Worm (Caenorhabditis elegans) whole organism, L1 larva: ENCODE data around the gene T01H10.11.
A peak's percentile ranks its signal among the peaks of the same experiment; 100 is the strongest.

Experiments
- C04F5.9 ChIP-seq: sonication (generic microtip); optimal IDR thresholded peaks from 2 replicates; lab custom pipeline; 2016; ENCODE audit warnings: missing genetic modification characterization, missing compliant biosample characterization
- C16A3.4 ChIP-seq: fragments of 150-350 bp; optimal IDR thresholded peaks from 2 replicates; lab custom pipeline; 2014; ENCODE audit warnings: missing biosample characterization, missing genetic modification characterization
- F16B12.6 ChIP-seq: fragments of 150-350 bp; optimal IDR thresholded peaks from 2 replicates; lab custom pipeline; 2014; ENCODE audit warnings: missing biosample characterization, missing genetic modification characterization
- aha-1 ChIP-seq: fragments of 150-350 bp; optimal IDR thresholded peaks from 2 replicates; lab custom pipeline; 2014; ENCODE audit warnings: missing biosample characterization, missing genetic modification characterization
- alr-1 ChIP-seq: fragments of 200-800 bp; sonication (Bioruptor generic); optimal IDR thresholded peaks from 2 replicates; lab custom pipeline; 2018; ENCODE audit warnings: borderline replicate concordance, mild to moderate bottlenecking, missing genetic modification characterization, missing compliant biosample characterization
- aly-2 ChIP-seq: fragments of 150-350 bp; optimal IDR thresholded peaks from 2 replicates; lab custom pipeline; 2014; ENCODE audit warnings: missing biosample characterization, missing genetic modification characterization
- blmp-1 ChIP-seq: fragments of 150-350 bp; optimal IDR thresholded peaks from 2 replicates; lab custom pipeline; 2014; ENCODE audit warnings: missing biosample characterization, missing genetic modification characterization
- ceh-8 ChIP-seq: fragments of 200-800 bp; sonication (Bioruptor generic); optimal IDR thresholded peaks from 2 replicates; lab custom pipeline; 2018; ENCODE audit warnings: mild to moderate bottlenecking, missing genetic modification characterization, moderate library complexity, missing compliant biosample characterization
- ceh-88 ChIP-seq: fragments of 200-800 bp; sonication (Bioruptor generic); IDR thresholded peaks from 2 replicates; pipeline ENCODE4 v1.3.6; 2022; ENCODE audit warnings: missing genetic modification characterization, missing compliant biosample characterization
- ces-1 ChIP-seq: fragments of 150-350 bp; optimal IDR thresholded peaks from 2 replicates; lab custom pipeline; 2014; ENCODE audit warnings: missing biosample characterization, missing genetic modification reagents, missing genetic modification characterization
- dpl-1 ChIP-seq, 3 experiments: fragments of 150-350 bp in 2 of 3; sonication (generic microtip) in 1 of 3; optimal IDR thresholded peaks; 2 replicates each; lab custom pipeline; 2014 to 2017; ENCODE audit warnings: missing biosample characterization in 3 of 3, missing genetic modification characterization in 3 of 3, missing genetic modification reagents in 3 of 3
- egl-13 ChIP-seq: sonication (generic microtip); optimal IDR thresholded peaks from 2 replicates; lab custom pipeline; 2016; ENCODE audit warnings: missing genotype, missing genetic modification reagents, missing genetic modification characterization, missing compliant biosample characterization
- egl-27 ChIP-seq, 2 experiments: fragments of 150-350 bp in 1 of 2; sonication (generic microtip); optimal IDR thresholded peaks; 3 replicates each; lab custom pipeline; 2017 to 2018; ENCODE audit warnings: missing biosample characterization in 2 of 2, missing genetic modification characterization in 2 of 2, missing genetic modification reagents in 2 of 2
- elt-2 ChIP-seq: sonication (generic microtip); optimal IDR thresholded peaks from 2 replicates; lab custom pipeline; 2016; ENCODE audit warnings: missing genetic modification characterization, mild to moderate bottlenecking, inconsistent platforms, missing compliant biosample characterization, missing genetic modification reagents
- elt-3 ChIP-seq, 6 experiments: fragments of 150-350 bp in 1 of 6; sonication (generic microtip); optimal IDR thresholded peaks; 2 replicates each; lab custom pipeline; 2017 to 2018; ENCODE audit warnings: missing biosample characterization in 6 of 6, missing genetic modification characterization in 6 of 6, inconsistent platforms in 1 of 6
- fkh-10 ChIP-seq: sonication (generic microtip); optimal IDR thresholded peaks from 2 replicates; lab custom pipeline; 2017; ENCODE audit warnings: missing biosample characterization, missing genetic modification reagents, missing genetic modification characterization
- fos-1 ChIP-seq: fragments of 150-350 bp; optimal IDR thresholded peaks from 2 replicates; lab custom pipeline; 2014; ENCODE audit warnings: missing biosample characterization, missing genetic modification characterization
- grh-1 ChIP-seq: fragments of 200-800 bp; sonication (Bioruptor generic); IDR thresholded peaks from 2 replicates; pipeline ENCODE4 v1.3.6; 2022; ENCODE audit warnings: missing genetic modification reagents, missing genetic modification characterization, missing compliant biosample characterization
- hlh-4 ChIP-seq: sonication (generic microtip); optimal IDR thresholded peaks from 2 replicates; lab custom pipeline; 2016; ENCODE audit warnings: mild to moderate bottlenecking, missing genetic modification characterization, missing compliant biosample characterization
- hpl-2 ChIP-seq: fragments of 150-350 bp; optimal IDR thresholded peaks from 2 replicates; lab custom pipeline; 2014; ENCODE audit warnings: missing biosample characterization, missing genetic modification reagents, missing genetic modification characterization
- isw-1 ChIP-seq: fragments of 200-800 bp; sonication (Bioruptor generic); IDR thresholded peaks from 2 replicates; pipeline ENCODE4 v1.3.6; 2022; ENCODE audit warnings: missing genetic modification characterization, missing compliant biosample characterization
- lin-14 ChIP-seq: fragments of 200-800 bp; sonication (Bioruptor generic); optimal IDR thresholded peaks from 2 replicates; lab custom pipeline; 2018; ENCODE audit warnings: mild to moderate bottlenecking, missing genetic modification characterization, moderate library complexity, missing compliant biosample characterization
- lin-15B ChIP-seq: fragments of 150-350 bp; sonication (generic microtip); optimal IDR thresholded peaks from 3 replicates; lab custom pipeline; 2014; ENCODE audit warnings: missing biosample characterization, missing genetic modification characterization
- lin-35 ChIP-seq, 2 experiments: fragments of 150-350 bp; optimal IDR thresholded peaks; 2 replicates each; lab custom pipeline; 2014; ENCODE audit warnings: missing biosample characterization in 2 of 2, missing genetic modification characterization in 2 of 2, missing genetic modification reagents in 2 of 2
- lin-39 ChIP-seq: fragments of 150-350 bp; optimal IDR thresholded peaks from 2 replicates; lab custom pipeline; 2014; ENCODE audit warnings: missing biosample characterization, missing genetic modification reagents, missing genetic modification characterization
- lir-3 ChIP-seq: sonication (generic microtip); optimal IDR thresholded peaks from 2 replicates; lab custom pipeline; 2016; ENCODE audit warnings: mild to moderate bottlenecking, missing genetic modification characterization, moderate library complexity, missing compliant biosample characterization; ENCODE audit not compliant: poor library complexity
- mep-1 ChIP-seq: fragments of 150-350 bp; optimal IDR thresholded peaks from 2 replicates; lab custom pipeline; 2014; ENCODE audit warnings: missing biosample characterization, missing genetic modification characterization
- nhr-11 ChIP-seq: fragments of 150-350 bp; optimal IDR thresholded peaks from 2 replicates; lab custom pipeline; 2014; ENCODE audit warnings: missing biosample characterization, missing genetic modification characterization
- nhr-12 ChIP-seq: sonication (generic microtip); optimal IDR thresholded peaks from 2 replicates; lab custom pipeline; 2017; ENCODE audit warnings: missing biosample characterization, missing genetic modification characterization
- nhr-19 ChIP-seq: fragments of 200-800 bp; sonication (Bioruptor generic); conservative IDR thresholded peaks from 2 replicates; pipeline ENCODE4 v1.3.6; 2022; ENCODE audit warnings: missing genetic modification characterization, missing compliant biosample characterization
- nhr-237 ChIP-seq: fragments of 150-350 bp; optimal IDR thresholded peaks from 2 replicates; lab custom pipeline; 2014; ENCODE audit warnings: missing biosample characterization, missing genetic modification characterization
- nhr-28 ChIP-seq: fragments of 150-350 bp; optimal IDR thresholded peaks from 2 replicates; lab custom pipeline; 2014; ENCODE audit warnings: missing biosample characterization, missing genetic modification characterization
- nhr-47 ChIP-seq: sonication (generic microtip); optimal IDR thresholded peaks from 2 replicates; lab custom pipeline; 2016; ENCODE audit warnings: mild to moderate bottlenecking, missing genetic modification characterization, moderate library complexity, missing compliant biosample characterization
- nhr-71 ChIP-seq: sonication (generic microtip); optimal IDR thresholded peaks from 2 replicates; lab custom pipeline; 2016; ENCODE audit warnings: mild to moderate bottlenecking, missing genetic modification characterization, moderate library complexity, missing compliant biosample characterization
- nhr-77 ChIP-seq: fragments of 150-350 bp; optimal IDR thresholded peaks from 2 replicates; lab custom pipeline; 2014; ENCODE audit warnings: missing biosample characterization, missing genetic modification characterization
- nhr-84 ChIP-seq: sonication (generic microtip); optimal IDR thresholded peaks from 2 replicates; lab custom pipeline; 2017; ENCODE audit warnings: missing biosample characterization, missing genetic modification characterization
- nhr-85 ChIP-seq: sonication (generic microtip); peaks from one replicate; lab custom pipeline; 2016; ENCODE audit warnings: missing genetic modification characterization, inconsistent platforms, missing compliant biosample characterization
- pag-3 ChIP-seq: sonication (generic microtip); optimal IDR thresholded peaks from 2 replicates; lab custom pipeline; 2017; ENCODE audit warnings: missing genetic modification characterization, mild to moderate bottlenecking, missing compliant biosample characterization, antibody characterized with exemption, borderline replicate concordance; ENCODE audit not compliant: insufficient read depth
- pax-3 ChIP-seq: fragments of 200-800 bp; sonication (Bioruptor generic); optimal IDR thresholded peaks from 2 replicates; lab custom pipeline; 2018; ENCODE audit warnings: mild to moderate bottlenecking, missing genetic modification characterization, moderate library complexity, missing compliant biosample characterization
- rnt-1 ChIP-seq: sonication (generic microtip); optimal IDR thresholded peaks from 2 replicates; lab custom pipeline; 2016; ENCODE audit warnings: mild to moderate bottlenecking, missing genetic modification characterization, moderate library complexity, missing compliant biosample characterization
- snpc-4 ChIP-seq: fragments of 150-350 bp; optimal IDR thresholded peaks from 2 replicates; lab custom pipeline; 2014; ENCODE audit warnings: missing biosample characterization, missing genetic modification characterization
- sox-4 ChIP-seq: sonication (generic microtip); optimal IDR thresholded peaks from 2 replicates; lab custom pipeline; 2016; ENCODE audit warnings: missing genetic modification characterization, missing compliant biosample characterization
- sptf-1 ChIP-seq: fragments of 150-350 bp; optimal IDR thresholded peaks from 2 replicates; lab custom pipeline; 2014; ENCODE audit warnings: missing biosample characterization, missing genetic modification characterization
- swsn-7 ChIP-seq: sonication (generic microtip); optimal IDR thresholded peaks from 2 replicates; lab custom pipeline; 2016; ENCODE audit warnings: missing genetic modification characterization, missing compliant biosample characterization
- tbx-2 ChIP-seq: sonication (generic microtip); optimal IDR thresholded peaks from 2 replicates; lab custom pipeline; 2016; ENCODE audit warnings: missing genetic modification characterization, missing compliant biosample characterization
- tlp-1 ChIP-seq: fragments of 150-350 bp; optimal IDR thresholded peaks from 2 replicates; lab custom pipeline; 2014; ENCODE audit warnings: missing biosample characterization, missing genetic modification characterization
- unc-130 ChIP-seq: fragments of 150-350 bp; optimal IDR thresholded peaks from 2 replicates; lab custom pipeline; 2017; ENCODE audit warnings: missing biosample characterization, missing genetic modification characterization, inconsistent platforms
- unc-62 ChIP-seq: fragments of 150-350 bp; optimal IDR thresholded peaks from 2 replicates; lab custom pipeline; 2014; ENCODE audit warnings: missing biosample characterization, missing genetic modification reagents, missing genetic modification characterization
- unc-86 ChIP-seq: sonication (generic microtip); optimal IDR thresholded peaks from 2 replicates; lab custom pipeline; 2016; ENCODE audit warnings: missing genetic modification characterization, missing compliant biosample characterization
- xbp-1 ChIP-seq: sonication (generic microtip); optimal IDR thresholded peaks from 2 replicates; lab custom pipeline; 2016; ENCODE audit warnings: missing genetic modification characterization, missing compliant biosample characterization
- zag-1 ChIP-seq: fragments of 150-350 bp; optimal IDR thresholded peaks from 2 replicates; lab custom pipeline; 2014; ENCODE audit warnings: missing biosample characterization, missing genetic modification characterization
- zip-4 ChIP-seq: fragments of 200-800 bp; sonication (Bioruptor generic); optimal IDR thresholded peaks from 2 replicates; lab custom pipeline; 2018; ENCODE audit warnings: mild to moderate bottlenecking, missing genetic modification characterization, moderate library complexity, missing compliant biosample characterization
- ztf-11 ChIP-seq, 2 experiments: sonication (generic microtip); optimal IDR thresholded peaks; 2 replicates each; lab custom pipeline; 2016 to 2017; ENCODE audit warnings: missing genetic modification characterization in 2 of 2, missing biosample characterization in 1 of 2, missing compliant biosample characterization in 1 of 2

T01H10.11 gene

DNA sequence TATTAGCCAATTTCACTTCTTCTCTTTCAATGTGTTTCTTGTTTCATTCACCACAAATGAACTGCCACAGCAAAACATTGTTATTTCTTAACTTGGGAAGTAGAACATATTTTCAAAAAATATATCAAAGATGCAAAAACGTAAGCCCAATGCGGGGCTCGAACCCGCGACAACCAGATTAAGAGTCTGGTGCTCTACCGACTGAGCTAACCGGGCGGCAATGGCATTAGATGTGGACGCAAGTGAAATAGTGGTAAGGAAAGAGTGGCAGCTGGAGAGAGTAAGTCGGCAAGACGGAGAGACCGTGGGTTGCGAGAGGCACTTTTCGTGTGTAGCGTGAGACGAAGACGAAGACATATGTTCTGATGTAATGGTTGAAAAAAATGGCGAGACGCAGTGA lies 17.2 kb upstream of the T01H10.11 start:
- TF ChIP-seq aly-2 (tag; lab: Kevin White, UChicago) (peak; percentile 38), sox-4 (peak; percentile 63), lin-39 (no peak), nhr-71 (tag; lab: Kevin White, UChicago) (peak; percentile 86), elt-2 (tag; lab: Kevin White, UChicago) (peak; percentile 38), F16B12.6 (tag; lab: Kevin White, UChicago) (no peak), zip-4 (GFP tag; lab: Kevin White, UChicago) (peak; percentile 35), nhr-11 (tag; lab: Kevin White, UChicago) (no peak), alr-1 (tag; lab: Kevin White, UChicago) (no peak), nhr-84 (no peak), lin-15B (tag; lab: Kevin White, UChicago) (no peak), zag-1 (no peak), lir-3 (tag; lab: Kevin White, UChicago) (peak; percentile 60), unc-86 (tag; lab: Kevin White, UChicago) (peak; percentile 79), fkh-10 (GFP tag; lab: Kevin White, UChicago) (peak; percentile 85), nhr-85 (peak; percentile 78), nhr-12 (no peak), nhr-19 (GFP tag; lab: Robert Waterston, UW) (peak; percentile 86), sptf-1 (no peak), xbp-1 (peak; percentile 70), tbx-2 (peak; percentile 79), hlh-4 (tag; lab: Kevin White, UChicago) (no peak), C04F5.9 (tag; lab: Kevin White, UChicago) (peak; percentile 35), nhr-237 (tag; lab: Kevin White, UChicago) (no peak), egl-27 (tag; optimal IDR thresholded peaks at IDR 0.05; lab: Kevin White, UChicago) (no peak), ztf-11 (tag; optimal IDR thresholded peaks at IDR 0.05; lab: Kevin White, UChicago) (peak in 1 of 2 experiments; percentile 79), mep-1 (tag; lab: Kevin White, UChicago) (peak; percentile 65), pag-3 (tag; lab: Kevin White, UChicago) (no peak), snpc-4 (tag; lab: Kevin White, UChicago) (no peak), rnt-1 (tag; lab: Kevin White, UChicago) (peak; percentile 84), swsn-7 (peak; percentile 85), nhr-28 (tag; lab: Kevin White, UChicago) (no peak), unc-130 (peak; percentile 60), nhr-47 (peak; percentile 88), lin-35 (GFP tag; optimal IDR thresholded peaks at IDR 0.05; lab: Kevin White, UChicago) (peak in 1 of 2 experiments; percentile 42), hpl-2 (no peak), aha-1 (tag; lab: Kevin White, UChicago) (no peak), ceh-88 (peak; percentile 50; the same call in 1 of the 2 replicates), fos-1 (tag; lab: Kevin White, UChicago) (peak; percentile 52), tlp-1 (no peak), blmp-1 (no peak), pax-3 (tag; lab: Kevin White, UChicago) (peak; percentile 34), unc-62 (GFP tag; lab: Kevin White, UChicago) (no peak), isw-1 (GFP tag; lab: Robert Waterston, UW) (peak; percentile 33), lin-14 (GFP tag; lab: Kevin White, UChicago) (peak; percentile 87), egl-13 (tag; lab: Kevin White, UChicago) (peak; percentile 83), grh-1 (GFP tag; lab: Robert Waterston, UW) (peak; percentile 37; the same call in 1 of the 2 replicates), nhr-77 (tag; lab: Kevin White, UChicago) (peak; percentile 58), elt-3 (tag; optimal IDR thresholded peaks at IDR 0.05; lab: Kevin White, UChicago) (peak in 2 of 6 experiments; percentile 19 to 52), dpl-1 (GFP tag; optimal IDR thresholded peaks at IDR 0.05; lab: Kevin White, UChicago) (peak in 2 of 3 experiments; percentile 4 to 13), ces-1 (GFP tag; lab: Kevin White, UChicago) (peak; percentile 19), ceh-8 (GFP tag; lab: Kevin White, UChicago) (peak; percentile 79), C16A3.4 (tag; lab: Kevin White, UChicago) (peak; percentile 58)
